Worm (Caenorhabditis elegans) whole organism, young adult: Measurements from ENCODE around the gene ttn-1.

Experiments used
- F23B12.7 ChIP-seq: sonication (generic microtip); optimal IDR thresholded peaks from 2 replicates; lab custom pipeline; 2017; ENCODE audit warnings: missing genetic modification characterization, mild to moderate bottlenecking, missing compliant biosample characterization, antibody characterized with exemption, moderate library complexity; ENCODE audit not compliant: insufficient read depth
- Y79H2A.3 ChIP-seq: fragments of 200-800 bp; sonication (Bioruptor generic); conservative IDR thresholded peaks from 2 replicates; pipeline ENCODE4 v1.3.6; 2022; ENCODE audit warnings: missing genetic modification reagents, missing genetic modification characterization, missing compliant biosample characterization
- akir-1 ChIP-seq: fragments of 200-800 bp; sonication (Bioruptor generic); optimal IDR thresholded peaks from 2 replicates; lab custom pipeline; 2018; ENCODE audit warnings: mild to moderate bottlenecking, missing genetic modification characterization, moderate library complexity, missing compliant biosample characterization
- atf-7 ChIP-seq: sonication (generic microtip); optimal IDR thresholded peaks from 2 replicates; lab custom pipeline; 2017; ENCODE audit warnings: mild to moderate bottlenecking, missing genetic modification characterization, missing compliant biosample characterization
- athp-1 ChIP-seq: sonication (generic microtip); optimal IDR thresholded peaks from 2 replicates; lab custom pipeline; 2017; ENCODE audit warnings: mild to moderate bottlenecking, missing genetic modification characterization, missing compliant biosample characterization
- die-1 ChIP-seq: sonication (generic microtip); optimal IDR thresholded peaks from 2 replicates; lab custom pipeline; 2016; ENCODE audit warnings: missing genotype, mild to moderate bottlenecking, missing genetic modification characterization, missing compliant biosample characterization
- dpl-1 ChIP-seq: fragments of 150-350 bp; optimal IDR thresholded peaks from 2 replicates; lab custom pipeline; 2014; ENCODE audit warnings: missing biosample characterization, missing genetic modification reagents, missing genetic modification characterization
- nhr-179 ChIP-seq: sonication (generic microtip); optimal IDR thresholded peaks from 2 replicates; lab custom pipeline; 2016; ENCODE audit warnings: mild to moderate bottlenecking, missing genetic modification characterization, missing compliant biosample characterization
- repo-1 ChIP-seq: sonication (generic microtip); optimal IDR thresholded peaks from 2 replicates; lab custom pipeline; 2017; ENCODE audit warnings: mild to moderate bottlenecking, missing genetic modification characterization, missing compliant biosample characterization
- snpc-4 ChIP-seq, 5 experiments: fragments of 150-350 bp in 1 of 5; sonication (generic microtip) in 4 of 5; optimal IDR thresholded peaks; 2 replicates each; lab custom pipeline; 2014 to 2018; ENCODE audit warnings: missing genetic modification characterization in 5 of 5, missing biosample characterization in 3 of 5, antibody characterized with exemption in 2 of 5, mild to moderate bottlenecking in 2 of 5, missing compliant biosample characterization in 2 of 5, missing genotype in 2 of 5, moderate library complexity in 2 of 5, missing genetic modification reagents in 1 of 5
- ztf-3 ChIP-seq: fragments of 200-800 bp; sonication (Bioruptor generic); optimal IDR thresholded peaks from 2 replicates; lab custom pipeline; 2018; ENCODE audit warnings: mild to moderate bottlenecking, missing genetic modification characterization, missing compliant biosample characterization

DNA sequence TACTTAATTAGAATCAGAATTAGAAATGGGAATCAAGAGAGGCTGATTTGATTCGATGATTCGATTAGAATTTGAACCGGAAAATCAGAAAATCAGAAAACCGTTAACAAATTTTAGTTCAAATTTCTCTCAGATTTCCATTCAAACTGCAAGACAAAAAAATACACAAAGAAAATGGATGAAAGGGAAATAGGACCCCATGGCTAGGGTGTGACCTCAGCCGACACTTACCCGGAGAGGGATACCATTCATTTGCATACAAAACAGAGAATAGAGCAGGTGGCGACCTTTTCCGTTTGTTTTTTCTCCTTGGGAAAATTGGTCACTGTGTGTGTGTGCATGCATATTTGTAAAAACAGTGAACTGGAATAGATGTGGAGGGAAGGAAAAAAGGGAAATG, 31.5 kb upstream of the ttn-1 start:
- no peak for TF ChIP-seq dpl-1 (GFP tag; lab: Kevin White, UChicago)
- TF ChIP-seq snpc-4 (GFP tag; optimal IDR thresholded peaks at IDR 0.05; lab: Kevin White, UChicago) = no peak
- no peak for TF ChIP-seq snpc-4 (tag; optimal IDR thresholded peaks at IDR 0.05; lab: Kevin White, UChicago)
- TF ChIP-seq F23B12.7 (tag; lab: Kevin White, UChicago) = no peak
- no peak for TF ChIP-seq ztf-3
- TF ChIP-seq die-1 = no peak
- no peak for TF ChIP-seq atf-7 (tag; lab: Kevin White, UChicago)
- TF ChIP-seq akir-1 (GFP tag; lab: Kevin White, UChicago) = no peak
- no peak for TF ChIP-seq athp-1 (tag; lab: Kevin White, UChicago)
- TF ChIP-seq nhr-179 = no peak
- no peak for TF ChIP-seq repo-1 (tag; lab: Kevin White, UChicago)
- TF ChIP-seq Y79H2A.3 = no peak
